Worm (Caenorhabditis elegans) whole organism, early embryonic: ENCODE data around the gene sahd-1.

Experiments used
- B0310.2 ChIP-seq: sonication (generic microtip); optimal IDR thresholded peaks from 2 replicates; lab custom pipeline; 2016; ENCODE audit warnings: mild to moderate bottlenecking, missing genetic modification characterization, missing compliant biosample characterization
- F13C5.2 ChIP-seq: sonication (generic microtip); optimal IDR thresholded peaks from 2 replicates; lab custom pipeline; 2017; ENCODE audit warnings: mild to moderate bottlenecking, missing genetic modification characterization, inconsistent platforms, missing compliant biosample characterization
- aly-1 ChIP-seq: sonication (generic microtip); optimal IDR thresholded peaks from 2 replicates; lab custom pipeline; 2016; ENCODE audit warnings: missing genetic modification characterization, missing compliant biosample characterization
- ama-1 ChIP-seq: fragments of 150-350 bp; optimal IDR thresholded peaks from 2 replicates; lab custom pipeline; 2014
- ceh-13 ChIP-seq: fragments of 200-800 bp; sonication (Bioruptor generic); optimal IDR thresholded peaks from 2 replicates; lab custom pipeline; 2018; ENCODE audit warnings: mild to moderate bottlenecking, missing genetic modification characterization, missing compliant biosample characterization
- ceh-36 ChIP-seq: sonication (generic microtip); optimal IDR thresholded peaks from 2 replicates; lab custom pipeline; 2016; ENCODE audit warnings: missing genetic modification characterization, inconsistent platforms, missing compliant biosample characterization
- ets-7 ChIP-seq: sonication (generic microtip); optimal IDR thresholded peaks from 2 replicates; lab custom pipeline; 2016; ENCODE audit warnings: missing genotype, missing genetic modification characterization, missing compliant biosample characterization
- flt-1 ChIP-seq: fragments of 200-800 bp; sonication (Bioruptor generic); IDR thresholded peaks from 2 replicates; pipeline ENCODE4 v1.3.6; 2022; ENCODE audit warnings: missing genetic modification characterization, missing compliant biosample characterization
- hmbx-1 ChIP-seq: sonication (generic microtip); optimal IDR thresholded peaks from 2 replicates; lab custom pipeline; 2016; ENCODE audit warnings: mild to moderate bottlenecking, missing genetic modification characterization, missing compliant biosample characterization
- hmg-4 ChIP-seq: fragments of 200-800 bp; sonication (Bioruptor generic); optimal IDR thresholded peaks from 2 replicates; lab custom pipeline; 2018; ENCODE audit warnings: mild to moderate bottlenecking, missing genetic modification characterization, missing compliant biosample characterization
- hnd-1 ChIP-seq: sonication (generic microtip); optimal IDR thresholded peaks from 2 replicates; lab custom pipeline; 2016; ENCODE audit warnings: missing genetic modification characterization, missing compliant biosample characterization
- pes-1 ChIP-seq: fragments of 200-800 bp; sonication (Bioruptor generic); IDR thresholded peaks from 2 replicates; pipeline ENCODE4 v1.3.6; 2022; ENCODE audit warnings: missing genetic modification reagents, missing genetic modification characterization, missing compliant biosample characterization
- scrt-1 ChIP-seq: fragments of 200-800 bp; sonication (Bioruptor generic); IDR thresholded peaks from 2 replicates; pipeline ENCODE4 v1.3.6; 2022; ENCODE audit warnings: missing genetic modification characterization, missing compliant biosample characterization
- sea-1 ChIP-seq: fragments of 200-800 bp; sonication (Bioruptor generic); conservative IDR thresholded peaks from 2 replicates; pipeline ENCODE4 v1.3.6; 2022; ENCODE audit warnings: missing genetic modification characterization, missing compliant biosample characterization
- tbx-11 ChIP-seq: fragments of 200-800 bp; sonication (Bioruptor generic); IDR thresholded peaks from 2 replicates; pipeline ENCODE4 v1.3.6; 2022; ENCODE audit warnings: missing genetic modification characterization, missing compliant biosample characterization
- tbx-37 ChIP-seq: fragments of 200-800 bp; sonication (Bioruptor generic); conservative IDR thresholded peaks from 2 replicates; pipeline ENCODE4 v1.3.6; 2022; ENCODE audit warnings: missing genetic modification reagents, missing genetic modification characterization, missing compliant biosample characterization
- tra-4 ChIP-seq: sonication (generic microtip); optimal IDR thresholded peaks from 2 replicates; lab custom pipeline; 2017; ENCODE audit warnings: missing genetic modification characterization, missing compliant biosample characterization

The sahd-1 gene

DNA sequence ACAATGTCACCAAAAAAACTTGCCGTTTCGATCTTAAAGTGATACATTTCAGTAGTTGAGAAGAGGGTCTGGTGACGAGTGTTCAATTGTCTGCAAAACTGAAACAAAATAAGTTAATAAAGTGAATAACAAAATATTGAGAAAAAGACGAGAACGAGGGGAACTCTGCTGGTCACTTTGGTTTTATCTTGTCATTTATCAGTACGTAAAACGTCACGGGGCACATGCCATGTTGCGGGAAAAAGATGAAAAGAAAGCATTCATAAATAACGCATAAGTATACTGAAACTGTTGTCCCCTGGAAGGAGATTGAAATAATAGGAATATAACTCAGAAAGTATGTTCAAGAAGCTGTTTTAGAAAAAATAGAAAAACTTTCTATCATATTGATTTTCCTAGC lies at the start of gene sahd-1:
sahd-1 (minus strand) TSS at position 100 of the 400 bp plus-strand sequence.
- TF ChIP-seq hmg-4 (GFP tag; lab: Kevin White, UChicago) (no peak), hnd-1 (tag; lab: Kevin White, UChicago) (no peak), tbx-11 (GFP tag; lab: Robert Waterston, UW) (no peak), tra-4 (tag; lab: Kevin White, UChicago) (no peak), aly-1 (tag; lab: Kevin White, UChicago) (no peak), flt-1 (GFP tag; lab: Robert Waterston, UW) (no peak), B0310.2 (no peak), tbx-37 (GFP tag; lab: Robert Waterston, UW) (no peak), ceh-13 (no peak), ceh-36 (tag; lab: Kevin White, UChicago) (no peak), sea-1 (no peak), ets-7 (tag; lab: Kevin White, UChicago) (no peak), hmbx-1 (no peak), F13C5.2 (tag; lab: Kevin White, UChicago) (no peak), scrt-1 (GFP tag; lab: Robert Waterston, UW) (no peak), pes-1 (no peak), ama-1 (lab: Kevin White, UChicago) (no peak)

DNA sequence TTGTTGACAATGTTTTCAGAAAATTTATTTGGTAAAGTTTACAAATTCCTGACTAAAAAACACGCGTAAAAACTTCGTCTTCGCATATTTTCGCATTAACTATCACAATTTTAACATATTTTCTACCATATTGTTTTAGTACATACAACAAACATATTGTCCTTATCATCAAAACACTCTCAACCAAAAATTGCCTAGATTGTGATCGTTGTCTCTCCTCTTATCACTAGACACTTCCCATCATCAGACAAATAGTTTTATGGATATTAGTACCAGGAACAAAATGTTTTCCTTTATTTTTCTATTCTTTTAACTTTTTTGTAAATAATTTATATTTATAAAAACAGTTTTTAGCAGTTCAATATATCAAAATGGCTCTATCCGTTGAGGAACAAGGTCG lies 46.6 kb upstream of the sahd-1 start, which contains the start of gene C17C3.3:
C17C3.3 (plus strand) TSS at position 346 of the 400 bp plus-strand sequence.
- no peak for TF ChIP-seq hnd-1 (tag; lab: Kevin White, UChicago)
- no peak for TF ChIP-seq sea-1
- no peak for TF ChIP-seq pes-1
- TF ChIP-seq hmbx-1: no peak
- no peak for TF ChIP-seq ceh-36 (tag; lab: Kevin White, UChicago)
- no peak for TF ChIP-seq tbx-11 (GFP tag; lab: Robert Waterston, UW)
- TF ChIP-seq F13C5.2 (tag; lab: Kevin White, UChicago): no peak
- no peak for TF ChIP-seq tra-4 (tag; lab: Kevin White, UChicago)
- TF ChIP-seq flt-1 (GFP tag; lab: Robert Waterston, UW): no peak
- no peak for TF ChIP-seq tbx-37 (GFP tag; lab: Robert Waterston, UW)
- no peak for TF ChIP-seq ama-1 (lab: Kevin White, UChicago)
- no peak for TF ChIP-seq ceh-13
- no peak for TF ChIP-seq scrt-1 (GFP tag; lab: Robert Waterston, UW)
- TF ChIP-seq aly-1 (tag; lab: Kevin White, UChicago): no peak
- TF ChIP-seq ets-7 (tag; lab: Kevin White, UChicago): no peak
- TF ChIP-seq B0310.2: no peak
- TF ChIP-seq hmg-4 (GFP tag; lab: Kevin White, UChicago): no peak

DNA sequence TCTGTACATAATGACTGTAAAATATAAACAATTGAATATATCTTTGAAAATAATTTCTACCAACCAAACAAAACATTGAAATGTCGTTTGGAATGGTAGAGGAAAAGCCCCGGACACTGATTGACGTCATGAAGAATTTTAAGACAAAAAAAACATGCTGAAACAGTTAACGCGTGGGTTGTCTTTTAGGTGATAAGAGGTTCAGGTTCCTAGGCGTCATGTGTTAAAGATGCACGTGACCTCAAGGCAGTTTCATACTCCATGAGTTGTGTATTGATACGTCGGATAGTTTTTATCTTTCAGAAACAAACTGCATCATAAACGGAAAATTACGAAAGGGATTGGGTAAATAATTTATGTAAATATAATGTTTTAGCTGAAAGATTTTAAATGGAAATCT lies 42.4 kb upstream of the sahd-1 start:
- no peak for TF ChIP-seq hmg-4 (GFP tag; lab: Kevin White, UChicago)
- no peak for TF ChIP-seq F13C5.2 (tag; lab: Kevin White, UChicago)
- no peak for TF ChIP-seq pes-1
- TF ChIP-seq flt-1 (GFP tag; lab: Robert Waterston, UW): no peak
- TF ChIP-seq tra-4 (tag; lab: Kevin White, UChicago): no peak
- TF ChIP-seq hmbx-1: no peak
- TF ChIP-seq B0310.2: no peak
- no peak for TF ChIP-seq ama-1 (lab: Kevin White, UChicago)
- no peak for TF ChIP-seq aly-1 (tag; lab: Kevin White, UChicago)
- no peak for TF ChIP-seq sea-1
- TF ChIP-seq hnd-1 (tag; lab: Kevin White, UChicago): no peak
- no peak for TF ChIP-seq ets-7 (tag; lab: Kevin White, UChicago)
- no peak for TF ChIP-seq tbx-37 (GFP tag; lab: Robert Waterston, UW)
- no peak for TF ChIP-seq scrt-1 (GFP tag; lab: Robert Waterston, UW)
- no peak for TF ChIP-seq ceh-36 (tag; lab: Kevin White, UChicago)
- no peak for TF ChIP-seq tbx-11 (GFP tag; lab: Robert Waterston, UW)
- TF ChIP-seq ceh-13: no peak

DNA sequence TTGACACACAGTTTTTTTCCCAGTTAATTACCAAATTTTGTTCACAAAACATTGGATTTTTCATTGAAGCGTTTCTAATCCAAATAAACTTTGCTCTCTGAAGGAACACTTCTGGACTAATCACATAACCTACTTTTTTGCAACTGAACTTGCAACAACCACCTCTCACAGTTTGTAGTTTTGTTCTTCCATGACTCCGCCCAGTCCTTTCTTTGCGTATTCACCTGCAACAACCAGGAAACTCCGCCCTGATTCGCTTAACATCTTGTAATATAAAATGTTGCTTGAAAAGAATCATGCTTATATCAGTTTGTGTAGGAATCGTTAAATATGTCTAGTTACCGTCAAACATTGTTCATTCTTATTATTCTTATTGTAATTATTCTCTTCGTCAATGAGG lies 41.7 kb upstream of the sahd-1 start, which contains the start of gene ins-11:
ins-11 (plus strand) TSS at position 301 of the 400 bp plus-strand sequence.
- no peak for TF ChIP-seq hnd-1 (tag; lab: Kevin White, UChicago)
- TF ChIP-seq pes-1: no peak
- TF ChIP-seq F13C5.2 (tag; lab: Kevin White, UChicago): no peak
- TF ChIP-seq ets-7 (tag; lab: Kevin White, UChicago): no peak
- no peak for TF ChIP-seq ama-1 (lab: Kevin White, UChicago)

DNA sequence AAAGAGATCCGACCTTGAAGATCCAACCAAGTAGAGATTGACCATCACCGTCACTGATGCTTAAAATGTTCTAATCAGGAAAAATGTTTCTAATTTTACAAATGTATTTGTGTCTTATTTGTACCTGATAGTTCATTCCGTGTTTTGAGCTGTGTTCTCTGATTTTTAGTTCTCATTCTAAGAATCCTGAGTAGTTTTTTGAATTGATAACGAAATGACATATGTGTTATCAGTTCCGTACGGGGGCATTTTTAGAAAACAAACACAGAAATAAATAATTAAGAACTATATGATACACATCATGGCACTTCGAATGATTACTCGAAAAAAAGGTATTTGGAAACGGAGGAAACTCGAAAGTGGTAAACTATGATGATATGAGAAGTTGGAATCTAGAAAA lies 40.8 kb upstream of the sahd-1 start:
- TF ChIP-seq tbx-37 (GFP tag; lab: Robert Waterston, UW) (no peak), ets-7 (tag; lab: Kevin White, UChicago) (no peak), ama-1 (lab: Kevin White, UChicago) (no peak), hmbx-1 (no peak), hmg-4 (GFP tag; lab: Kevin White, UChicago) (no peak)

DNA sequence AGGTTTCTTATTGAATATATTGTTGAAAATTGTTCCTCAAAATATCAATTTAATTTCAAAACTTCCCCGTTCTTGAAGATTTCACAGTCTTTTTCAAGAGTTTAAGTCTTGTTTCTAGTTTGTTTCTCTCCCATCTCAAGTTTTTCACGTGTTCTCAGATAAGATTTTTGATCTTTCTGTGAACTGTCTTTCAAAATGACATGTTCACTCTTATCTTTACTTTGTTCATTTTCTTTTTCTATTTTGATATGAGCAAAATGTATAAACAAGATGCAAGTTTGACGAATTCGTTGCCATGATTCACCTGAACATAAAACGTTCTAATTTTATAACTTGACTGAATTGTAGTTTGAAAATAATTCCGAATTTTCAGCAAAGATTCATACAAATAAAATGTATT lies 40.0 kb upstream of the sahd-1 start:
- TF ChIP-seq tra-4 (tag; lab: Kevin White, UChicago) (no peak), ets-7 (tag; lab: Kevin White, UChicago) (no peak), ama-1 (lab: Kevin White, UChicago) (no peak), hnd-1 (tag; lab: Kevin White, UChicago) (no peak), ceh-13 (no peak), F13C5.2 (tag; lab: Kevin White, UChicago) (no peak), tbx-37 (GFP tag; lab: Robert Waterston, UW) (no peak), B0310.2 (no peak), ceh-36 (tag; lab: Kevin White, UChicago) (no peak)

DNA sequence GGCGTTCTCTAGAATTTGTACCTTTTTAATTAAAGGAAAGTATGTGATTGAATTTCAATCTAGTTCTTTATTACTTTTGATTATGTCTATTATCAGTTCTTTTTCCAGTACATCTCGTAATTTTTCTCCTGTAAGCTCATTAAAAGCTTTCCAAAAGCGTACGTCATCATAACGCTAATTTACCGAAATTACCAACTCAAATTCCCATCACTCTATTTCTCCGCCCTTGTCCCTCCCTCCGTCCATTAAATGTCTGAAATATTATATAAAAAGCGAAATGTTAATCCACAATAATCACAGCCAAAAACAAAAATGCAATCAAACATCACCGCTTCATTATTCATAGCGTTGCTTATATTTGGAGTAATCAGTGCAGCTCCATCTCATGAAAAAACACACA lies 39.6 kb upstream of the sahd-1 start, which contains the start of gene ins-12:
ins-12 (plus strand) TSS at position 301 of the 400 bp plus-strand sequence.
- TF ChIP-seq F13C5.2 (tag; lab: Kevin White, UChicago) (no peak), hnd-1 (tag; lab: Kevin White, UChicago) (no peak), aly-1 (tag; lab: Kevin White, UChicago) (no peak), B0310.2 (no peak), ets-7 (tag; lab: Kevin White, UChicago) (no peak), hmg-4 (GFP tag; lab: Kevin White, UChicago) (no peak), hmbx-1 (no peak), tbx-37 (GFP tag; lab: Robert Waterston, UW) (no peak), ceh-13 (no peak), sea-1 (no peak), tbx-11 (GFP tag; lab: Robert Waterston, UW) (no peak), ama-1 (lab: Kevin White, UChicago) (no peak), ceh-36 (tag; lab: Kevin White, UChicago) (no peak), scrt-1 (GFP tag; lab: Robert Waterston, UW) (no peak), tra-4 (tag; lab: Kevin White, UChicago) (no peak), flt-1 (GFP tag; lab: Robert Waterston, UW) (no peak), pes-1 (no peak)
